Worm (Caenorhabditis elegans): ENCODE measurements around the gene grl-19.

The grl-19 gene

ce11 chrIV:274185-274584, 21.8 kb upstream of the grl-19 start, which contains the start of gene sma-10 (continued):
- no peak for TF ChIP-seq skn-1 (tag; optimal IDR thresholded peaks at IDR 0.05)
- TF ChIP-seq elt-2 (tag; optimal IDR thresholded peaks at IDR 0.05) = peak; percentile 91
- peak; percentile 28 for TF ChIP-seq mep-1 (tag; optimal IDR thresholded peaks at IDR 0.05)
- TF ChIP-seq elt-3 (tag; optimal IDR thresholded peaks at IDR 0.05) = peak in 4 of 6 experiments; percentile 23 to 91 (median 56)
- TF ChIP-seq efl-3 (GFP tag; optimal IDR thresholded peaks at IDR 0.05) = no peak
- TF ChIP-seq nhr-28 (tag; optimal IDR thresholded peaks at IDR 0.05) = no peak
- TF ChIP-seq lin-14 (GFP tag; optimal IDR thresholded peaks at IDR 0.05) = peak; percentile 68
- peak; percentile 68 for TF ChIP-seq nhr-20 (tag; optimal IDR thresholded peaks at IDR 0.05)
- TF ChIP-seq aha-1 (tag; optimal IDR thresholded peaks at IDR 0.05) = no peak
- peak; percentile 9 for TF ChIP-seq nhr-85 (tag)
- no peak for TF ChIP-seq lir-3 (tag; optimal IDR thresholded peaks at IDR 0.05; ENCODE audit: poor library complexity)
- peak; percentile 71 for TF ChIP-seq pqm-1 (tag; optimal IDR thresholded peaks at IDR 0.05)
- TF ChIP-seq snu-23 (GFP tag; optimal IDR thresholded peaks at IDR 0.05) = peak; percentile 55
- TF ChIP-seq ceh-88 (GFP tag; IDR thresholded peaks at IDR 0.05) = no peak
- no peak for TF ChIP-seq pag-3 (tag; optimal IDR thresholded peaks at IDR 0.05; ENCODE audit: borderline replicate concordance, insufficient read depth)
- no peak for TF ChIP-seq ceh-90 (tag; optimal IDR thresholded peaks at IDR 0.05)
- no peak for TF ChIP-seq snpc-4 (tag; optimal IDR thresholded peaks at IDR 0.05)
- TF ChIP-seq fkh-4 (tag; optimal IDR thresholded peaks at IDR 0.05; ENCODE audit: borderline replicate concordance) = no peak
- no peak for TF ChIP-seq egl-27 (tag; optimal IDR thresholded peaks at IDR 0.05)
- peak in 2 of 3 experiments; percentile 7 to 21 for TF ChIP-seq dpl-1 (GFP tag; optimal IDR thresholded peaks at IDR 0.05)
- TF ChIP-seq mab-9 (GFP tag; IDR thresholded peaks at IDR 0.05) = no peak
- no peak for TF ChIP-seq ztf-11 (tag; optimal IDR thresholded peaks at IDR 0.05)
- no peak for TF ChIP-seq lin-39 (tag; optimal IDR thresholded peaks at IDR 0.05)
- TF ChIP-seq mef-2 (tag; optimal IDR thresholded peaks at IDR 0.05) = no peak
- no peak for TF ChIP-seq xbp-1 (tag; optimal IDR thresholded peaks at IDR 0.05)
- no peak for TF ChIP-seq nhr-11 (tag; optimal IDR thresholded peaks at IDR 0.05)
- no peak for TF ChIP-seq sup-37 (GFP tag; optimal IDR thresholded peaks at IDR 0.05)

ce11 chrIV:273299-273698, 20.9 kb upstream of the grl-19 start, which contains the start of gene srh-282:
Gene srh-282 (minus strand): TSS chrIV:273399.
- TF ChIP-seq ceh-82 (tag; optimal IDR thresholded peaks at IDR 0.05) (no peak), ceh-63 (GFP tag; optimal IDR thresholded peaks at IDR 0.05) (no peak), ets-5 (GFP tag; IDR thresholded peaks at IDR 0.05) (no peak), xbp-1 (tag; optimal IDR thresholded peaks at IDR 0.05) (no peak), unc-98 (GFP tag; IDR thresholded peaks at IDR 0.05) (no peak), blmp-1 (tag; optimal IDR thresholded peaks at IDR 0.05) (no peak)

- no peak for TF ChIP-seq irx-1 (tag; optimal IDR thresholded peaks at IDR 0.05)
- no peak for TF ChIP-seq pag-3 (tag; optimal IDR thresholded peaks at IDR 0.05; ENCODE audit: borderline replicate concordance, insufficient read depth)
- TF ChIP-seq rnt-1 (tag; optimal IDR thresholded peaks at IDR 0.05) = no peak
- TF ChIP-seq egl-13 (tag; optimal IDR thresholded peaks at IDR 0.05) = no peak
- no peak for TF ChIP-seq nhr-76 (tag; optimal IDR thresholded peaks at IDR 0.05)
- TF ChIP-seq ama-1 (optimal IDR thresholded peaks at IDR 0.05) = no peak
- TF ChIP-seq elt-3 (tag; optimal IDR thresholded peaks at IDR 0.05) = no peak
- no peak for TF ChIP-seq ceh-82 (tag; optimal IDR thresholded peaks at IDR 0.05)
- TF ChIP-seq aha-1 (tag; optimal IDR thresholded peaks at IDR 0.05) = no peak
- no peak for TF ChIP-seq sup-37 (GFP tag; optimal IDR thresholded peaks at IDR 0.05)
- TF ChIP-seq zag-1 (tag; optimal IDR thresholded peaks at IDR 0.05) = no peak
- TF ChIP-seq unc-98 (GFP tag; IDR thresholded peaks at IDR 0.05) = no peak
- TF ChIP-seq nhr-85 (tag) = no peak
- no peak for TF ChIP-seq lin-15B (tag; optimal IDR thresholded peaks at IDR 0.05)
- TF ChIP-seq aly-2 (tag; optimal IDR thresholded peaks at IDR 0.05) = no peak
- no peak for TF ChIP-seq lsy-2 (tag; optimal IDR thresholded peaks at IDR 0.05)
- TF ChIP-seq elt-2 (tag; optimal IDR thresholded peaks at IDR 0.05) = no peak
- TF ChIP-seq jun-1 (tag; optimal IDR thresholded peaks at IDR 0.05) = no peak
These were observed 16.8 kb upstream of the grl-19 start, which contains the start of gene T21D12.11 for ce11 chrIV:269107-269506. Gene T21D12.11 (plus strand): TSS chrIV:269407.
